Worm (Caenorhabditis elegans): ENCODE measurements around the gene irg-8.

The irg-8 gene

DNA sequence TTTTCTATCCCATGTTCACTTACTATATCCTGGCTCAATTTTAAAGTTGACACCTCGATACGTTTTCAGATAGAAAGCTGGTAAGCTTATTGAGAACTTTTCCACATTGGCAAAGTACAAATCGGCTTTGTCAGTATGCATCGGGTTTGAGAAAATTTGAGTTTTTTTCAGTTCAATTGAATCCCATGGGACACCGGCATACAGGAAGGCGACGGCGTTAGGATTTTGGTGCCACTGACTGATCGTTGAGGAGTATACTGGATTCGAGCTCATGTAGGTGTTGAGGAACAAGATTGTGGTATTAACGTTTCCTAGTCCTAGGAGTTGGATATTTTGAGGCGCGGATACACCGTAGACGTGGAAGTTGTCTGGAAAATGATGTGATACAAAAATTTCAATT lies 4.7 kb downstream of the irg-8 start:
- no peak for TF ChIP-seq hlh-17 (GFP tag; optimal IDR thresholded peaks at IDR 0.05; ENCODE audit: borderline replicate concordance)
- TF ChIP-seq ztf-11 (tag; optimal IDR thresholded peaks at IDR 0.05), result no peak
- no peak for TF ChIP-seq nhr-84 (tag; optimal IDR thresholded peaks at IDR 0.05)
- no peak for TF ChIP-seq mep-1 (tag; optimal IDR thresholded peaks at IDR 0.05)
- no peak for TF ChIP-seq hpl-2 (GFP tag; optimal IDR thresholded peaks at IDR 0.05)
- no peak for TF ChIP-seq rnt-1 (tag; optimal IDR thresholded peaks at IDR 0.05)
- no peak for TF ChIP-seq Y116A8C.19 (tag; optimal IDR thresholded peaks at IDR 0.05; ENCODE audit: borderline replicate concordance)
- no peak for TF ChIP-seq nhr-20 (tag; optimal IDR thresholded peaks at IDR 0.05)
- TF ChIP-seq snpc-4 (tag; optimal IDR thresholded peaks at IDR 0.05), result no peak
- no peak for TF ChIP-seq fos-1 (tag; optimal IDR thresholded peaks at IDR 0.05)
- TF ChIP-seq ceh-82 (tag; optimal IDR thresholded peaks at IDR 0.05), result no peak
- no peak for TF ChIP-seq hlh-4 (tag; optimal IDR thresholded peaks at IDR 0.05)

DNA sequence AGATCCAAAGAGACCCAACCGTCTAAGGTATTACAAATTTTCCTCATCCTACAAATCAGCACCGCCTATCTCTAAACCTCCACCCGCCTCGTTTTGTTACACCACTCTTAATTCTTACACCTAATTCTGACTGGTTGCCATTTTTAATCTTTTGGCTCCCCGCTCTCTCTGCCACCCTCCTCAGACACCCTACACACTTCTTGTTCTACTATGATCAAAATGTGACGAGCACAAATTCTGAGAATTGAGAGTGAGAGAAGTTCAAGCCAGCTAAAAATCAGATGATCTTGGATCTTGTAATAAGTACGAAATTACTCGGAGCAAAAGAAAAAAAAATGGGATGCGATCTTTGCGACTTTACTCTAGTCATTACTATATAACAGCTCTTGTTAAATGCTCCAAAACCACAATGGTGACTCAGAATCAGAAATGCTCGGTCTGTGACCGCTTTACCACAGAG lies 13.3 kb downstream of the irg-8 start, which contains the start of gene nhr-252:
TSS of gene nhr-252 (plus strand) at position 410 of the 460 bp plus-strand sequence.
- TF ChIP-seq pax-3 (tag; optimal IDR thresholded peaks at IDR 0.05) (peak; percentile 69), dsc-1 (tag; optimal IDR thresholded peaks at IDR 0.05) (peak; percentile 80), swsn-7 (tag; optimal IDR thresholded peaks at IDR 0.05) (peak; percentile 13), fkh-8 (tag; optimal IDR thresholded peaks at IDR 0.05) (peak; percentile 90), nhr-47 (tag; optimal IDR thresholded peaks at IDR 0.05) (peak; percentile 70), nhr-20 (tag; optimal IDR thresholded peaks at IDR 0.05) (peak; percentile 63), efl-1 (optimal IDR thresholded peaks at IDR 0.05) (no peak), efl-1 (GFP tag; optimal IDR thresholded peaks at IDR 0.05 in 1 of 2) (peak in 1 of 2 experiments; percentile 83), mep-1 (tag; optimal IDR thresholded peaks at IDR 0.05) (no peak), unc-130 (tag; optimal IDR thresholded peaks at IDR 0.05) (no peak)

DNA sequence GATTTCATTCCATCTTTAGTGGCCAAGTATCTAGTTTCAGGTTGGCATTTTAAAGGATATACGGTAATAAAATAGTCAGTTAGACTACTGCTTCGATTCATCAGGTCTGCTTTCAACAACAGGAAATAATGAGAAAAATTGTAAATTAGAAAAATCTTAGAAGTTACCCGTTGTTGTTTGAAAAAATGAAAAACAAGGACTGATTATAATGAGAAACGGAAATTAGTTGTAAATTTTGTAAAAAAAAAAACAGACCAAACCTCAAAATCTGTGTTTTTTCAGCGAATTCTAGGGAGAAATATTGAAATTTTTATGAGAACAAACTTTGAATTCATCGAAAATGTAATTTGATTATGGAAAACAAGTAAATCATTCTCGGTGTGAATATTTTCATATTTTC lies 14.5 kb downstream of the irg-8 start, which contains the start of gene srh-62:
TSS of gene srh-62 (minus strand) at position 101 of the 400 bp plus-strand sequence.
- TF ChIP-seq grh-1 (GFP tag; IDR thresholded peaks at IDR 0.05) (no peak), efl-1 (optimal IDR thresholded peaks at IDR 0.05) (no peak), efl-1 (GFP tag; optimal IDR thresholded peaks at IDR 0.05 in 1 of 2) (no peak), nhr-28 (tag; optimal IDR thresholded peaks at IDR 0.05) (no peak), snu-23 (GFP tag; optimal IDR thresholded peaks at IDR 0.05) (no peak), C34B4.2 (tag; optimal IDR thresholded peaks at IDR 0.05) (no peak), nhr-19 (GFP tag; conservative IDR thresholded peaks at IDR 0.05) (no peak)

DNA sequence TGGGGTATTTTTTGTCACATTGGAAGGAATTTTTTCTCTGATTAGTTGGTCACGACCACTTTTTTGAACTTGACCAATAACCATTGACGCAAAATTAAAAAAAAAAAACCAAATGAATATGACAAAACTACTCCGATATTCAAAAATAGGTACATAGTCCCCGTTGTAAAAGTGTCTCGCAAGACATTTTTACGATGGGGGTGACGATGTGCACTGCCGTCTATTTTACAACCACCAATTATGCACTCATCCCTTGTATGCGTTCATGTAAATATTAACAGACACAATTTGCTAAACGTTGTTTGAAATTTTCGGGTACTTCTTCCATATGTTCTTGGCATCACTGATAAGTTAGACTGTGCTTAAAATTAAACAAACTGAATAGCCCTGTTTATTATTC lies 17.8 kb downstream of the irg-8 start, which contains the start of gene scl-27:
TSS of gene scl-27 (plus strand) at position 301 of the 400 bp plus-strand sequence.
- TF ChIP-seq pag-3 (tag; optimal IDR thresholded peaks at IDR 0.05; ENCODE audit: borderline replicate concordance, insufficient read depth), result no peak
- TF ChIP-seq pqm-1 (tag; optimal IDR thresholded peaks at IDR 0.05), result no peak
- no peak for TF ChIP-seq hlh-4 (tag; optimal IDR thresholded peaks at IDR 0.05)
- TF ChIP-seq mdl-1 (tag; optimal IDR thresholded peaks at IDR 0.05), result no peak
- TF ChIP-seq pax-3 (tag; optimal IDR thresholded peaks at IDR 0.05), result no peak
- no peak for TF ChIP-seq lin-35 (GFP tag; optimal IDR thresholded peaks at IDR 0.05)
- no peak for TF ChIP-seq hpl-2 (GFP tag; optimal IDR thresholded peaks at IDR 0.05)
- TF ChIP-seq sox-4 (tag; optimal IDR thresholded peaks at IDR 0.05), result no peak
- no peak for TF ChIP-seq ztf-11 (tag; optimal IDR thresholded peaks at IDR 0.05)
- no peak for TF ChIP-seq elt-2 (tag; optimal IDR thresholded peaks at IDR 0.05)

DNA sequence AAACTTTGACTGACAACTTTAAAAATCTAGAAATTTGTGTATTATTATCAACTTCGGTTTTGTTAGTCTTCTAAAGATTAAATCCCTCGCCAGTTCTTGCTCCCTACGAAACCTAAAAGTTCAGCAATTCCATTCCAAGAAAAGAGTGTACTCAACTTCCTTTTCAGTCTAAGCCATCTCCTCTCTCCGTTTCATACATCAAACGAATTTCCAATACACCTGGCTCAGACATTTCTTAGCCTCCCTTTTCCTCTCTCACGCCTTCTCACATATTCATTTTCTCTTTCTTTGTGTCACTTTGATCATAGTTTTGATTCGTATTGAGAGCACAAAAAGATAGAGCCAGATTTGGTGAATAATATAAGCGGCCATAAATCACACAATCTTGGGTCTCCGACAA lies 21.2 kb downstream of the irg-8 start, which contains the start of gene nhr-253:
TSS of gene nhr-253 (plus strand) at position 285 of the 400 bp plus-strand sequence.
- TF ChIP-seq fkh-8 (tag; optimal IDR thresholded peaks at IDR 0.05) (peak; percentile 82), skn-1 (tag; optimal IDR thresholded peaks at IDR 0.05) (no peak), nhr-28 (tag; optimal IDR thresholded peaks at IDR 0.05) (no peak), efl-3 (GFP tag; optimal IDR thresholded peaks at IDR 0.05) (no peak), ceh-63 (GFP tag; optimal IDR thresholded peaks at IDR 0.05) (no peak), egl-13 (tag; optimal IDR thresholded peaks at IDR 0.05) (no peak), dsc-1 (tag; optimal IDR thresholded peaks at IDR 0.05) (peak; percentile 36), nhr-47 (tag; optimal IDR thresholded peaks at IDR 0.05) (peak; percentile 70), nhr-20 (tag; optimal IDR thresholded peaks at IDR 0.05) (peak; percentile 33)

All from whole organism, L1 larva.